Worm (Caenorhabditis elegans): ENCODE measurements around the gene C29A12.6.

DNA sequence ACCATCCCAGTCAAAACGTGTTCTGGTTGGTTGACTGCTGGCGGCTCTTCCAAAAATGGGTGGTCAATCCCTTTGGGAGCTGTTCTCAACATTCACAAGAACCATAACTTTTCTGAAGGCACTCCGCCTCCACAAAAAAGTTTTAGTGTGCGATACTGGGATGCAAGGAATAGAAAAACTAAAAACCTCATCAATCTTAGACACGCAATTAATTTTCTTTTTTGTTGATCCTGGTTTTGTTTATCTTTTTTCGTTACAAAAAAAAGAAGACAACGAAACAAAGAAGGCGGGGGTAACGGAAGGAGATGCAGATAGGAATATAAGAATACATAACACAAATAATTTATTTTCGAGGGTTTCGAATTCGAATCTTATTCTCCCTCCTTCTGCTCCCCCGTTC is 8.8 kb upstream of the C29A12.6 start:
- TF ChIP-seq ztf-11 (tag; optimal IDR thresholded peaks at IDR 0.05) (no peak), lin-15B (tag; optimal IDR thresholded peaks at IDR 0.05) (no peak), nhr-43 (tag; optimal IDR thresholded peaks at IDR 0.05; ENCODE audit: poor library complexity, severe bottlenecking) (no peak), mdl-1 (tag; optimal IDR thresholded peaks at IDR 0.05) (no peak), nhr-23 (tag; optimal IDR thresholded peaks at IDR 0.05) (no peak), pha-4 (tag; optimal IDR thresholded peaks at IDR 0.05) (no peak), pqm-1 (tag; optimal IDR thresholded peaks at IDR 0.05) (no peak), nhr-11 (tag; optimal IDR thresholded peaks at IDR 0.05) (no peak), ZK546.5 (tag; optimal IDR thresholded peaks at IDR 0.05) (no peak), lin-39 (tag; optimal IDR thresholded peaks at IDR 0.05) (peak; percentile 39), R02D3.7 (tag; optimal IDR thresholded peaks at IDR 0.05) (no peak), unc-62 (GFP tag; optimal IDR thresholded peaks at IDR 0.05) (no peak), jun-1 (tag; optimal IDR thresholded peaks at IDR 0.05) (no peak)
